Fruit fly (Drosophila melanogaster): Measurements from ENCODE around the gene CG17919.

DNA sequence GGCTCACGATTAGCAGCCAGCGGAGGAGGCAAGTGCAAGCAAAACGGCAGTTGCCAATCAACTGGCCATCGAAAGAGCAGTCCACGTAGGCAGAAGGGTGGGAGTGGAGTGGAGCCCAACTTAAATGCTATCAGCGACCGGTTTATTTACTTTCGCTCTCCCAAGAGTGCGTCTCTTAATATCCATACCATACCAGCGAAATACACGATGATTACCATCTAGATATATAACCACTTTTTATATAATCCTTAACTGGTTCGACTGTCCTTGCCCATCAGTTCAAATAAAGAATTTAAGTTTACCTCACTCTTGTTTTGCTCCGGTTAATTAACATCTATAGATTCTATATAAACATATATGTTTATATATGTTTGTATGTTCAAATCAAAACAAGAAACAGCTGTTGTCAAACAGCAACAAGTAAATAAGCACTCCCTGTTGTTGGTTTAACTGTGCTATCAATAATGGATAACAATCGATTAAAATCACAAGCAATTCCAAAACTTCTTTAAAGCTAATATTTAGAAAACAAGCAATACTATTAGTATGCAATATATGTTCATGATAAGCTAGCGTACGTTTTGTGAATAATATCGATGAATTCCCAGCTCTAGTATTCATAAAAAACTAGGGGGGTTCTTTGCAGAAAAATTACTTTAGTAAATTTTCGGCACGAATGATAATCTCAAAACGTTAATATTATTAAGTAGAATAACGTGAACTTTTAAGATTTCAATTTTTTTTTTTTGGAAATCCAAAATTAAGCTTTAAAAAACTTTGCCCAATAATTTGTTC is 29.9 kb downstream of the CG17919 start:
- TF ChIP-seq Sin3A (optimal IDR thresholded peaks at IDR 0.05) (no peak), h (optimal IDR thresholded peaks at IDR 0.05) (no peak)

Measured in Kc167 (cell line).